Worm (Caenorhabditis elegans): ENCODE data around the gene pink-1.

ce11 chrII:5387217-5387616, 8.3 kb downstream of the pink-1 start, which contains the start of gene ccpp-6:
- TF ChIP-seq attf-3 (GFP tag; conservative IDR thresholded peaks at IDR 0.05) (no peak), atf-7 (tag; optimal IDR thresholded peaks at IDR 0.05) (no peak), sdz-38 (tag; optimal IDR thresholded peaks at IDR 0.05) (no peak), dpl-1 (GFP tag; optimal IDR thresholded peaks at IDR 0.05) (no peak), die-1 (tag; optimal IDR thresholded peaks at IDR 0.05) (no peak), F52B5.7 (tag; optimal IDR thresholded peaks at IDR 0.05) (no peak), ccch-3 (GFP tag; optimal IDR thresholded peaks at IDR 0.05) (no peak), ztf-28 (GFP tag; IDR thresholded peaks at IDR 0.05) (no peak), F57A8.1 (GFP tag; optimal IDR thresholded peaks at IDR 0.05) (no peak), snpc-4 (GFP tag; optimal IDR thresholded peaks at IDR 0.05) (no peak), snpc-4 (tag; optimal IDR thresholded peaks at IDR 0.05) (no peak), let-607 (tag; optimal IDR thresholded peaks at IDR 0.05) (no peak), lsl-1 (GFP tag; optimal IDR thresholded peaks at IDR 0.05) (no peak)
